Fruit fly (Drosophila melanogaster) whole organism, embryonic: ENCODE results near the gene ato.

ENCODE experiments used
- Asciz ChIP-seq: fragments of 200-800 bp; sonication (Bioruptor generic); optimal IDR thresholded peaks from 2 replicates; lab custom pipeline; 2017; ENCODE audit warnings: missing biosample characterization, mild to moderate bottlenecking, missing genetic modification characterization, missing genetic modification reagents
- Atf-2 ChIP-seq: fragments of 200-800 bp; sonication (Bioruptor generic); optimal IDR thresholded peaks from 2 replicates; lab custom pipeline; 2016; ENCODE audit warnings: missing biosample characterization, missing genetic modification characterization
- CG10654 ChIP-seq: fragments of 200-800 bp; sonication (Bioruptor generic); optimal IDR thresholded peaks from 2 replicates; lab custom pipeline; 2016; ENCODE audit warnings: missing biosample characterization, missing genetic modification characterization
- CG11093 ChIP-seq: fragments of 200-800 bp; sonication (Bioruptor generic); IDR thresholded peaks from 3 replicates; pipeline ENCODE4 v1.3.6; 2022; ENCODE audit warnings: missing biosample characterization, missing genetic modification characterization
- CG13775 ChIP-seq: fragments of 200-800 bp; sonication (Bioruptor generic); optimal IDR thresholded peaks from 3 replicates; lab custom pipeline; 2017; ENCODE audit warnings: missing biosample characterization, mild to moderate bottlenecking, missing genetic modification characterization
- CG14860 ChIP-seq: fragments of 200-800 bp; sonication (Bioruptor generic); IDR thresholded peaks from 3 replicates; pipeline ENCODE4 v1.3.6; 2022; ENCODE audit warnings: missing biosample characterization, missing genetic modification characterization; ENCODE audit not compliant: partially characterized antibody
- CG15479 ChIP-seq: fragments of 200-800 bp; sonication (Bioruptor generic); optimal IDR thresholded peaks from 3 replicates; lab custom pipeline; 2019; ENCODE audit warnings: missing biosample characterization, mild to moderate bottlenecking, missing genetic modification characterization, moderate library complexity
- CG15514 ChIP-seq: fragments of 200-800 bp; sonication (Bioruptor generic); optimal IDR thresholded peaks from 3 replicates; lab custom pipeline; 2017; ENCODE audit warnings: missing biosample characterization, missing genetic modification characterization, mild to moderate bottlenecking, moderate library complexity, missing genetic modification reagents
- CG15601 ChIP-seq: fragments of 200-800 bp; sonication (Bioruptor generic); optimal IDR thresholded peaks from 3 replicates; lab custom pipeline; 2019; ENCODE audit warnings: missing biosample characterization, mild to moderate bottlenecking, missing genetic modification characterization, moderate library complexity
- CG3065 ChIP-seq: fragments of 200-800 bp; sonication (Bioruptor generic); optimal IDR thresholded peaks from 2 replicates; lab custom pipeline; 2016; ENCODE audit warnings: missing biosample characterization, missing genetic modification characterization
- CG6683 ChIP-seq: fragments of 200-800 bp; sonication (Bioruptor generic); optimal IDR thresholded peaks from 2 replicates; lab custom pipeline; 2017; ENCODE audit warnings: missing biosample characterization, mild to moderate bottlenecking, missing genetic modification characterization, missing genetic modification reagents
- CG8281 ChIP-seq: fragments of 200-800 bp; sonication (Bioruptor generic); optimal IDR thresholded peaks from 2 replicates; lab custom pipeline; 2018; ENCODE audit warnings: missing biosample characterization, mild to moderate bottlenecking, missing genetic modification characterization, moderate library complexity
- D ChIP-seq, 2 experiments: fragments of 200-800 bp in 1 of 2; fragments of >200 bp in 1 of 2; sonication (Bioruptor generic) in 1 of 2; optimal IDR thresholded peaks; 2 replicates in 1 of 2; 3 replicates in 1 of 2; lab custom pipeline; 2017; ENCODE audit warnings: mild to moderate bottlenecking in 1 of 2, missing biosample characterization in 1 of 2, missing genetic modification characterization in 1 of 2, missing genetic modification reagents in 1 of 2
- Dad ChIP-seq: fragments of 200-800 bp; sonication (Bioruptor generic); optimal IDR thresholded peaks from 3 replicates; lab custom pipeline; 2016; ENCODE audit warnings: missing biosample characterization, missing genetic modification characterization
- Dip3 ChIP-seq: fragments of 200-800 bp; sonication (Bioruptor generic); optimal IDR thresholded peaks from 3 replicates; lab custom pipeline; 2016; ENCODE audit warnings: missing biosample characterization, missing genetic modification characterization
- Ets65A ChIP-seq: fragments of 200-800 bp; sonication (Bioruptor generic); peaks from one replicate; lab custom pipeline; 2016; ENCODE audit warnings: missing biosample characterization, missing genetic modification characterization
- Gug ChIP-seq: fragments of 200-800 bp; sonication (Bioruptor generic); IDR thresholded peaks from 4 replicates; pipeline ENCODE4 v1.3.6; 2022; ENCODE audit warnings: missing biosample characterization, missing genetic modification characterization
- Nf-YA ChIP-seq: fragments of 200-800 bp; sonication (Bioruptor generic); IDR thresholded peaks from 2 replicates; pipeline ENCODE4 v1.3.6; 2022; ENCODE audit warnings: missing biosample characterization, missing genetic modification characterization
- Opbp ChIP-seq: fragments of 200-800 bp; sonication (Bioruptor generic); IDR thresholded peaks from 3 replicates; pipeline ENCODE4 v1.3.6; 2022; ENCODE audit warnings: missing biosample characterization, missing genetic modification characterization; ENCODE audit not compliant: partially characterized antibody
- Usf ChIP-seq: fragments of 200-800 bp; sonication (Bioruptor generic); optimal IDR thresholded peaks from 2 replicates; lab custom pipeline; 2017; ENCODE audit warnings: missing genotype, missing biosample characterization, missing genetic modification characterization
- exex ChIP-seq: fragments of 200-800 bp; sonication (Bioruptor generic); optimal IDR thresholded peaks from 4 replicates; lab custom pipeline; 2018; ENCODE audit warnings: missing biosample characterization, mild to moderate bottlenecking, missing genetic modification characterization, moderate library complexity
- oc ChIP-seq: fragments of 200-800 bp; sonication (Bioruptor generic); optimal IDR thresholded peaks from 2 replicates; lab custom pipeline; 2018; ENCODE audit warnings: missing biosample characterization, mild to moderate bottlenecking, missing genetic modification characterization, moderate library complexity
- peb ChIP-seq: fragments of 200-800 bp; sonication (Bioruptor generic); IDR thresholded peaks from 2 replicates; pipeline ENCODE4 v1.3.6; 2022; ENCODE audit warnings: missing biosample characterization, missing genetic modification characterization
- prd ChIP-seq, 3 experiments: fragments of >200 bp in 2 of 3; fragments of 200-800 bp in 1 of 3; sonication (Bioruptor generic) in 1 of 3; optimal IDR thresholded peaks in 2 of 3; IDR thresholded peaks in 1 of 3; 2 replicates in 2 of 3; 3 replicates in 1 of 3; pipeline versions ENCODE4 v1.3.6 to Lab custom; 2017 to 2022; ENCODE audit warnings: missing biosample characterization in 1 of 3, missing genetic modification characterization in 1 of 3
- pum ChIP-seq: fragments of 200-800 bp; sonication (Bioruptor generic); optimal IDR thresholded peaks from 2 replicates; lab custom pipeline; 2016; ENCODE audit warnings: missing biosample characterization, missing genetic modification characterization
- row ChIP-seq: fragments of 200-800 bp; sonication (Bioruptor generic); IDR thresholded peaks from 3 replicates; pipeline ENCODE4 v1.3.6; 2022; ENCODE audit warnings: missing biosample characterization, missing genetic modification characterization
- run ChIP-seq: fragments of 200-800 bp; sonication (Bioruptor generic); optimal IDR thresholded peaks from 3 replicates; lab custom pipeline; 2018; ENCODE audit warnings: missing biosample characterization, mild to moderate bottlenecking, missing genetic modification characterization
- sens ChIP-seq: fragments of 200-800 bp; sonication (Bioruptor generic); peaks from one replicate; lab custom pipeline; 2016; ENCODE audit warnings: missing biosample characterization, missing genetic modification characterization
- slp2 ChIP-seq: fragments of 200-800 bp; sonication (Bioruptor generic); optimal IDR thresholded peaks from 2 replicates; lab custom pipeline; 2016; ENCODE audit warnings: missing biosample characterization, missing genetic modification characterization
- tll ChIP-seq, 2 experiments: fragments of 200-800 bp in 1 of 2; fragments of >200 bp in 1 of 2; sonication (Bioruptor generic) in 1 of 2; optimal IDR thresholded peaks; 2 replicates each; lab custom pipeline; 2017 to 2019; ENCODE audit warnings: missing biosample characterization in 2 of 2, missing genetic modification characterization in 2 of 2, mild to moderate bottlenecking in 1 of 2, moderate library complexity in 1 of 2
- twi ChIP-seq: fragments of 200-800 bp; optimal IDR thresholded peaks from 2 replicates; lab custom pipeline; 2019; ENCODE audit warnings: missing biosample characterization, mild to moderate bottlenecking, missing genetic modification characterization, moderate library complexity
- zen ChIP-seq: fragments of 200-800 bp; sonication (Bioruptor generic); optimal IDR thresholded peaks from 3 replicates; lab custom pipeline; 2018; ENCODE audit warnings: missing biosample characterization, mild to moderate bottlenecking, missing genetic modification characterization, moderate library complexity

ato gene

dm6 chr3R:8269740-8270139 lies 8.1 kb upstream of the ato start, which contains the start of gene CG9630 (continued):
- TF ChIP-seq peb = no peak
- no peak for TF ChIP-seq CG10654 (GFP tag; lab: Kevin White, UChicago)
- TF ChIP-seq CG6683 (GFP tag; lab: Kevin White, UChicago) = no peak

dm6 chr3R:8272573-8273165 lies 5.2 kb upstream of the ato start:
- TF ChIP-seq pum (GFP tag; lab: Kevin White, UChicago) (no peak), oc (tag; lab: Kevin White, UChicago) (no peak), CG3065 (no peak), CG13775 (GFP tag; lab: Kevin White, UChicago) (no peak), Ets65A (GFP tag; lab: Kevin White, UChicago) (peak; percentile 27), CG11093 (GFP tag; lab: Robert Waterston, UW) (no peak)

dm6 chr3R:8275031-8275430 lies 2.8 kb upstream of the ato start:
- no peak for TF ChIP-seq Asciz (GFP tag; lab: Kevin White, UChicago)
- peak in 1 of 2 experiments; percentile 10 for TF ChIP-seq tll (GFP tag; optimal IDR thresholded peaks at IDR 0.05; lab: Kevin White, UChicago)
- no peak for TF ChIP-seq row (GFP tag; lab: Robert Waterston, UW)
- no peak for TF ChIP-seq prd (optimal IDR thresholded peaks at IDR 0.05; lab: Kevin White, UChicago)
- TF ChIP-seq prd (GFP tag; IDR thresholded peaks at IDR 0.05; lab: Robert Waterston, UW) = peak; percentile 72; the same call in 2 of the 3 replicates
- no peak for TF ChIP-seq exex (tag; lab: Kevin White, UChicago)
- TF ChIP-seq D (optimal IDR thresholded peaks at IDR 0.05; lab: Kevin White, UChicago) = peak; percentile 76
- no peak for TF ChIP-seq D (GFP tag; optimal IDR thresholded peaks at IDR 0.05; lab: Kevin White, UChicago)
- peak; percentile 32 for TF ChIP-seq CG15479
- no peak for TF ChIP-seq slp2 (GFP tag; lab: Kevin White, UChicago)
- peak; percentile 89 for TF ChIP-seq zen (tag; lab: Kevin White, UChicago)
- no peak for TF ChIP-seq Dad (GFP tag; lab: Kevin White, UChicago)
- TF ChIP-seq CG14860 (GFP tag; lab: Robert Waterston, UW) = no peak
- TF ChIP-seq run (tag; lab: Kevin White, UChicago) = no peak
- TF ChIP-seq Gug (GFP tag; lab: Robert Waterston, UW) = no peak
- no peak for TF ChIP-seq Dip3 (GFP tag; lab: Kevin White, UChicago)
- no peak for TF ChIP-seq Atf-2 (GFP tag; lab: Kevin White, UChicago)
- peak; percentile 77 for TF ChIP-seq twi (tag; lab: Kevin White, UChicago)
- TF ChIP-seq CG11093 (GFP tag; lab: Robert Waterston, UW) = no peak

dm6 chr3R:8279970-8280369 lies 2.1 kb downstream of the ato start:
- TF ChIP-seq CG8281 (tag; lab: Kevin White, UChicago) = peak; percentile 90
- 0 out of 3 replicates have a peak, but pooled peaks have one; percentile 32 for TF ChIP-seq Opbp (GFP tag; lab: Robert Waterston, UW)
- TF ChIP-seq Usf = no peak
- no peak for TF ChIP-seq CG15514 (GFP tag; lab: Kevin White, UChicago)
- TF ChIP-seq sens (GFP tag; lab: Kevin White, UChicago) = peak; percentile 19
- no peak for TF ChIP-seq CG15601 (tag; lab: Kevin White, UChicago)
- TF ChIP-seq Nf-YA (GFP tag; lab: Robert Waterston, UW) = no peak
